Fruit fly (Drosophila melanogaster): ENCODE results near the gene CG44227.

Gene CG44227

dm6 chr3R:8711890-8712449 lies 27.0 kb upstream of the CG44227 start (continued):
- TF ChIP-seq CG13624 (GFP tag; optimal IDR thresholded peaks at IDR 0.05) = no peak
- TF ChIP-seq al (GFP tag; IDR thresholded peaks at IDR 0.05) = no peak
- no peak for TF ChIP-seq CG17829 (tag; optimal IDR thresholded peaks at IDR 0.05)
- no peak for TF ChIP-seq h (optimal IDR thresholded peaks at IDR 0.05)
- no peak for TF ChIP-seq CG16815 (GFP tag; optimal IDR thresholded peaks at IDR 0.05)
- TF ChIP-seq CG7987 (GFP tag; optimal IDR thresholded peaks at IDR 0.05) = peak; percentile 18
- TF ChIP-seq Vsx1 (GFP tag; optimal IDR thresholded peaks at IDR 0.05) = peak; percentile 60
- TF ChIP-seq odd (GFP tag; optimal IDR thresholded peaks at IDR 0.05) = no peak
- TF ChIP-seq D19A (tag; optimal IDR thresholded peaks at IDR 0.05) = no peak
- no peak for TF ChIP-seq yki (optimal IDR thresholded peaks at IDR 0.05)
- no peak for TF ChIP-seq Dip3 (GFP tag; optimal IDR thresholded peaks at IDR 0.05)
- TF ChIP-seq Spps (tag; optimal IDR thresholded peaks at IDR 0.05) = no peak
- peak; percentile 36 for TF ChIP-seq CG17359 (tag; optimal IDR thresholded peaks at IDR 0.05)
- no peak for TF ChIP-seq BEAF-32 (GFP tag; optimal IDR thresholded peaks at IDR 0.05)
- no peak for TF ChIP-seq CG4424 (GFP tag; optimal IDR thresholded peaks at IDR 0.05)
- TF ChIP-seq tap (tag; optimal IDR thresholded peaks at IDR 0.05) = peak; percentile 3
- TF ChIP-seq jumu (GFP tag; optimal IDR thresholded peaks at IDR 0.05) = no peak
- no peak for TF ChIP-seq Nf-YC (tag; optimal IDR thresholded peaks at IDR 0.05)
- no peak for TF ChIP-seq gcm2 (GFP tag; optimal IDR thresholded peaks at IDR 0.05)
- peak in 1 of 2 experiments; percentile 27 for TF ChIP-seq dpn (GFP tag; optimal IDR thresholded peaks at IDR 0.05)
- TF ChIP-seq CG15479 (GFP tag; optimal IDR thresholded peaks at IDR 0.05) = no peak
- TF ChIP-seq exex (tag; optimal IDR thresholded peaks at IDR 0.05) = no peak
- TF ChIP-seq rib (GFP tag; IDR thresholded peaks at IDR 0.05) = no peak
- no peak for TF ChIP-seq ase (GFP tag; IDR thresholded peaks at IDR 0.05)
- no peak for TF ChIP-seq CG5180 (GFP tag; optimal IDR thresholded peaks at IDR 0.05)
- TF ChIP-seq CG12659 (GFP tag; optimal IDR thresholded peaks at IDR 0.05) = no peak
- no peak for TF ChIP-seq pnt (GFP tag; optimal IDR thresholded peaks at IDR 0.05)
- no peak for TF ChIP-seq CG7745 (tag; optimal IDR thresholded peaks at IDR 0.05)
- TF ChIP-seq her (GFP tag; optimal IDR thresholded peaks at IDR 0.05) = no peak
- no peak for TF ChIP-seq run (tag; optimal IDR thresholded peaks at IDR 0.05)
- TF ChIP-seq Fer3 (tag; optimal IDR thresholded peaks at IDR 0.05) = no peak
- TF ChIP-seq z (GFP tag; IDR thresholded peaks at IDR 0.05) = no peak
- peak; percentile 69 for TF ChIP-seq Deaf1 (tag; optimal IDR thresholded peaks at IDR 0.05)
- no peak for TF ChIP-seq aop (GFP tag; IDR thresholded peaks at IDR 0.05)
- 0 out of 3 replicates have a peak, but pooled peaks have one; percentile 26 for TF ChIP-seq Optix (GFP tag; IDR thresholded peaks at IDR 0.05)
- no peak for TF ChIP-seq gt (GFP tag; IDR thresholded peaks at IDR 0.05)
- TF ChIP-seq CG10959 (GFP tag; IDR thresholded peaks at IDR 0.05) = 0 out of 2 replicates have a peak, but pooled peaks have one; percentile 28
- no peak for TF ChIP-seq Xrp1 (GFP tag; IDR thresholded peaks at IDR 0.05)
- no peak for TF ChIP-seq ranshi (GFP tag; IDR thresholded peaks at IDR 0.05)
- no peak for TF ChIP-seq NC2α (GFP tag; optimal IDR thresholded peaks at IDR 0.05)
- TF ChIP-seq CG18476 (GFP tag; optimal IDR thresholded peaks at IDR 0.05) = no peak
- no peak for TF ChIP-seq CG8478 (optimal IDR thresholded peaks at IDR 0.05)
- TF ChIP-seq Hey (tag; optimal IDR thresholded peaks at IDR 0.05) = no peak
- TF ChIP-seq Ets97D (GFP tag; optimal IDR thresholded peaks at IDR 0.05) = no peak
- TF ChIP-seq cato (GFP tag; optimal IDR thresholded peaks at IDR 0.05; ENCODE audit: borderline replicate concordance) = no peak
- TF ChIP-seq Nf-YB (GFP tag; optimal IDR thresholded peaks at IDR 0.05) = no peak
- peak; percentile 42 for TF ChIP-seq ttk (GFP tag; IDR thresholded peaks at IDR 0.05)
- TF ChIP-seq CG10147 (GFP tag; optimal IDR thresholded peaks at IDR 0.05) = no peak
- no peak for TF ChIP-seq CG2875 (GFP tag; optimal IDR thresholded peaks at IDR 0.05)
- TF ChIP-seq CG18764 (GFP tag; optimal IDR thresholded peaks at IDR 0.05) = no peak
- TF ChIP-seq Hand (GFP tag; optimal IDR thresholded peaks at IDR 0.05) = no peak
- no peak for TF ChIP-seq Nf-YA (GFP tag; IDR thresholded peaks at IDR 0.05)
